Fruit fly (Drosophila melanogaster) Kc167 (cell line): Measurements from ENCODE around the gene Keap1.

ENCODE experiments used
- Sin3A ChIP-seq: fragments of >200 bp; optimal IDR thresholded peaks from 2 replicates; lab custom pipeline; 2018; ENCODE audit warnings: missing external identifiers
- h ChIP-seq: fragments of >200 bp; optimal IDR thresholded peaks from 3 replicates; lab custom pipeline; 2018; ENCODE audit warnings: missing external identifiers
- insv ChIP-seq: fragments of >200 bp; optimal IDR thresholded peaks from 3 replicates; lab custom pipeline; 2018; ENCODE audit warnings: missing external identifiers
- psq ChIP-seq: fragments of >200 bp; optimal IDR thresholded peaks from 2 replicates; lab custom pipeline; 2017; ENCODE audit warnings: missing external identifiers
- ttk ChIP-seq: sonication (Bioruptor generic); optimal IDR thresholded peaks from 2 replicates; lab custom pipeline; 2017; ENCODE audit warnings: missing external identifiers

DNA sequence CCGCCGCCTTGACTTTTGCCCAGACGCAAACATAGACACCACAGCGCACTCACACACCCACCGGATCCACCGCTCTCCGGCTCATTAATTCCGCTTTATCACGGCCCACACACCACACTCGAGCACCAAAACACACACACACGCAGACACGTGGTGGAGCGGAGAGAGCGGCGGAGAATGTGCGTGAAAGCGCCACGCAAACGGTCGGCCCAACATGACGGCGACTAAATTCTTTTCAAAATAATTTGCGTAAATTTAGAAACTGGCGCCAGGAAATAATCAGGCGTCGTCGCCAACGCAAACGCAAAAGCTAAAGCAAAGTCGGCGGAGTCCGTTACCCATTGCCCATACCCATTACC lies 20.0 kb downstream of the Keap1 start:
- TF ChIP-seq psq (lab: Kevin White, UChicago) (no peak), h (lab: Kevin White, UChicago) (no peak), Sin3A (lab: Kevin White, UChicago) (no peak), ttk (lab: Kevin White, UChicago) (no peak), insv (lab: Kevin White, UChicago) (no peak)
